Fruit fly (Drosophila melanogaster) whole organism, embryonic: ENCODE measurements around the gene CG15930.

Experiments used
- Blimp-1 ChIP-seq: fragments of 200-800 bp; sonication (Bioruptor generic); optimal IDR thresholded peaks from 3 replicates; lab custom pipeline; 2018; ENCODE audit warnings: missing biosample characterization, missing genetic modification characterization, mild to moderate bottlenecking, moderate library complexity, missing genetic modification reagents
- CG10462 ChIP-seq: fragments of 200-800 bp; sonication (Bioruptor generic); optimal IDR thresholded peaks from 2 replicates; lab custom pipeline; 2016; ENCODE audit warnings: missing biosample characterization, missing genetic modification characterization
- CG10979 ChIP-seq: fragments of 200-800 bp; sonication (Bioruptor generic); optimal IDR thresholded peaks from 2 replicates; lab custom pipeline; 2018; ENCODE audit warnings: missing biosample characterization, mild to moderate bottlenecking, missing genetic modification characterization, moderate library complexity
- CG11504 ChIP-seq: fragments of 200-800 bp; sonication (Bioruptor generic); optimal IDR thresholded peaks from 3 replicates; lab custom pipeline; 2019; ENCODE audit warnings: missing biosample characterization, mild to moderate bottlenecking, missing genetic modification characterization, moderate library complexity
- CG12769 ChIP-seq: fragments of 200-800 bp; sonication (Bioruptor generic); optimal IDR thresholded peaks from 2 replicates; lab custom pipeline; 2019; ENCODE audit warnings: missing biosample characterization, mild to moderate bottlenecking, missing genetic modification characterization, moderate library complexity
- CG14441 ChIP-seq: fragments of 200-800 bp; sonication (Bioruptor generic); IDR thresholded peaks from 2 replicates; pipeline ENCODE4 v1.3.6; 2022; ENCODE audit warnings: missing biosample characterization, missing genetic modification characterization
- CG1603 ChIP-seq: fragments of 200-800 bp; sonication (Bioruptor generic); optimal IDR thresholded peaks from 2 replicates; lab custom pipeline; 2019; ENCODE audit warnings: missing biosample characterization, mild to moderate bottlenecking, missing genetic modification characterization, moderate library complexity
- CG1832 ChIP-seq: fragments of 200-800 bp; sonication (Bioruptor generic); optimal IDR thresholded peaks from 2 replicates; lab custom pipeline; 2017; ENCODE audit warnings: missing biosample characterization, mild to moderate bottlenecking, missing genetic modification characterization, inconsistent platforms
- CG2678 ChIP-seq: fragments of 200-800 bp; sonication (Bioruptor generic); optimal IDR thresholded peaks from 3 replicates; lab custom pipeline; 2019; ENCODE audit warnings: missing biosample characterization, mild to moderate bottlenecking, missing genetic modification characterization, moderate library complexity
- CG3281 ChIP-seq: fragments of 200-800 bp; sonication (Bioruptor generic); optimal IDR thresholded peaks from 3 replicates; lab custom pipeline; 2017; ENCODE audit warnings: missing biosample characterization, mild to moderate bottlenecking, missing genetic modification characterization
- CG3726 ChIP-seq: fragments of 200-800 bp; sonication (Bioruptor generic); IDR thresholded peaks from 3 replicates; pipeline ENCODE4, ENCODE4 v1.3.6; 2022; ENCODE audit warnings: missing biosample characterization, missing genetic modification characterization
- CG4404 ChIP-seq: fragments of 200-800 bp; sonication (Bioruptor generic); IDR thresholded peaks from 2 replicates; pipeline ENCODE4 v1.3.6; 2022; ENCODE audit warnings: missing biosample characterization, missing genetic modification characterization
- CG7556 ChIP-seq: fragments of 200-800 bp; sonication (Bioruptor generic); optimal IDR thresholded peaks from 2 replicates; lab custom pipeline; 2017; ENCODE audit warnings: missing biosample characterization, mild to moderate bottlenecking, missing genetic modification characterization
- CG8290 ChIP-seq, 3 experiments: fragments of 200-800 bp; sonication (Bioruptor generic); optimal IDR thresholded peaks; 2 replicates each; lab custom pipeline; 2016 to 2019; ENCODE audit warnings: missing biosample characterization in 3 of 3, missing genetic modification characterization in 3 of 3, mild to moderate bottlenecking in 2 of 3, moderate library complexity in 1 of 3
- CG8359 ChIP-seq: fragments of 200-800 bp; sonication (Bioruptor generic); optimal IDR thresholded peaks from 2 replicates; lab custom pipeline; 2017; ENCODE audit warnings: missing biosample characterization, mild to moderate bottlenecking, missing genetic modification characterization, borderline replicate concordance
- CG8478 ChIP-seq: fragments of >200 bp; optimal IDR thresholded peaks from 2 replicates; lab custom pipeline; 2018
- CG8924 ChIP-seq: fragments of 200-800 bp; optimal IDR thresholded peaks from 3 replicates; lab custom pipeline; 2019; ENCODE audit warnings: missing biosample characterization, mild to moderate bottlenecking, missing genetic modification characterization, moderate library complexity
- CoRest ChIP-seq: fragments of 200-800 bp; sonication (Bioruptor generic); optimal IDR thresholded peaks from 3 replicates; lab custom pipeline; 2018; ENCODE audit warnings: missing biosample characterization, mild to moderate bottlenecking, missing genetic modification characterization, moderate library complexity
- H15 ChIP-seq: fragments of 200-800 bp; sonication (Bioruptor generic); IDR thresholded peaks from 3 replicates; pipeline ENCODE4 v1.3.6; 2022; ENCODE audit warnings: missing biosample characterization, missing genetic modification characterization
- H2.0 ChIP-seq: fragments of 200-800 bp; sonication (Bioruptor generic); IDR thresholded peaks from 2 replicates; pipeline ENCODE4 v1.3.6; 2022; ENCODE audit warnings: missing biosample characterization, missing genetic modification characterization
- HLH3B ChIP-seq: fragments of 200-800 bp; sonication (Bioruptor generic); IDR thresholded peaks from 2 replicates; pipeline ENCODE4 v1.3.6; 2022; ENCODE audit warnings: missing biosample characterization, missing genetic modification characterization
- Hand ChIP-seq: fragments of 200-800 bp; sonication (Bioruptor generic); optimal IDR thresholded peaks from 2 replicates; lab custom pipeline; 2017; ENCODE audit warnings: mild to moderate bottlenecking, missing biosample characterization, missing genetic modification reagents, missing genetic modification characterization
- Hmr ChIP-seq: fragments of 200-800 bp; sonication (Bioruptor generic); optimal IDR thresholded peaks from 3 replicates; lab custom pipeline; 2017; ENCODE audit warnings: mild to moderate bottlenecking, missing biosample characterization, missing genetic modification reagents, missing genetic modification characterization
- Hr51 ChIP-seq, 2 experiments: fragments of 200-800 bp; sonication (Bioruptor generic); optimal IDR thresholded peaks; 2 replicates in 1 of 2; 3 replicates in 1 of 2; lab custom pipeline; 2016 to 2018; ENCODE audit warnings: missing biosample characterization in 2 of 2, missing genetic modification characterization in 2 of 2, mild to moderate bottlenecking in 1 of 2, moderate library complexity in 1 of 2
- Optix ChIP-seq: fragments of 200-800 bp; sonication (Bioruptor generic); IDR thresholded peaks from 3 replicates; pipeline ENCODE4 v1.3.6; 2022; ENCODE audit warnings: missing biosample characterization, missing genetic modification characterization
- Rfx ChIP-seq: fragments of 200-800 bp; sonication (Bioruptor generic); IDR thresholded peaks from 2 replicates; pipeline ENCODE4 v1.3.6; 2022; ENCODE audit warnings: missing biosample characterization, missing genetic modification characterization
- Sox102F ChIP-seq: fragments of 200-800 bp; sonication (Bioruptor generic); optimal IDR thresholded peaks from 2 replicates; lab custom pipeline; 2018; ENCODE audit warnings: missing biosample characterization, mild to moderate bottlenecking, missing genetic modification characterization, moderate library complexity
- ase ChIP-seq: fragments of 200-800 bp; sonication (Bioruptor generic); IDR thresholded peaks from 3 replicates; pipeline ENCODE4 v1.3.6; 2022; ENCODE audit warnings: missing biosample characterization, missing genetic modification characterization
- bsh ChIP-seq, 2 experiments: fragments of 200-800 bp; sonication (Bioruptor generic); optimal IDR thresholded peaks; 2 replicates each; lab custom pipeline; 2017 to 2018; ENCODE audit warnings: mild to moderate bottlenecking in 2 of 2, missing biosample characterization in 2 of 2, missing genetic modification characterization in 2 of 2, moderate library complexity in 1 of 2
- cg ChIP-seq: fragments of 200-800 bp; sonication (Bioruptor generic); optimal IDR thresholded peaks from 3 replicates; lab custom pipeline; 2019; ENCODE audit warnings: missing biosample characterization, mild to moderate bottlenecking, missing genetic modification characterization, moderate library complexity
- crol ChIP-seq: fragments of 200-800 bp; sonication (Bioruptor generic); IDR thresholded peaks from 2 replicates; pipeline ENCODE4 v1.3.6; 2022; ENCODE audit warnings: missing biosample characterization, missing genetic modification characterization
- dysf ChIP-seq: fragments of 200-800 bp; sonication (Bioruptor generic); IDR thresholded peaks from 3 replicates; pipeline ENCODE4 v1.3.6; 2022; ENCODE audit warnings: missing biosample characterization, missing genetic modification characterization
- fd96Cb ChIP-seq: fragments of 200-800 bp; sonication (Bioruptor generic); optimal IDR thresholded peaks from 2 replicates; lab custom pipeline; 2018; ENCODE audit warnings: missing biosample characterization, mild to moderate bottlenecking, missing genetic modification characterization, moderate library complexity
- kay ChIP-seq: fragments of 200-800 bp; sonication (Bioruptor generic); optimal IDR thresholded peaks from 2 replicates; lab custom pipeline; 2016; ENCODE audit warnings: missing biosample characterization, missing genetic modification characterization
- klu ChIP-seq: fragments of 200-800 bp; sonication (Bioruptor generic); IDR thresholded peaks from 2 replicates; pipeline ENCODE4 v1.3.6; 2022; ENCODE audit warnings: missing biosample characterization, missing genetic modification characterization
- lab ChIP-seq: fragments of 200-800 bp; sonication (Bioruptor generic); optimal IDR thresholded peaks from 3 replicates; lab custom pipeline; 2017; ENCODE audit warnings: missing biosample characterization, missing genetic modification characterization, mild to moderate bottlenecking, moderate library complexity, missing genetic modification reagents
- nmo ChIP-seq: fragments of 200-800 bp; sonication (Bioruptor generic); optimal IDR thresholded peaks from 2 replicates; lab custom pipeline; 2018; ENCODE audit warnings: missing biosample characterization, mild to moderate bottlenecking, missing genetic modification characterization, moderate library complexity
- prd ChIP-seq, 3 experiments: fragments of >200 bp in 2 of 3; fragments of 200-800 bp in 1 of 3; sonication (Bioruptor generic) in 1 of 3; optimal IDR thresholded peaks in 2 of 3; IDR thresholded peaks in 1 of 3; 2 replicates in 2 of 3; 3 replicates in 1 of 3; pipeline versions ENCODE4 v1.3.6 to Lab custom; 2017 to 2022; ENCODE audit warnings: missing biosample characterization in 1 of 3, missing genetic modification characterization in 1 of 3
- sisA ChIP-seq: fragments of 200-800 bp; sonication (Bioruptor generic); IDR thresholded peaks from 2 replicates; pipeline ENCODE4 v1.3.6; 2022; ENCODE audit warnings: missing biosample characterization, missing genetic modification characterization
- so ChIP-seq: fragments of 200-800 bp; sonication (Bioruptor generic); IDR thresholded peaks from 3 replicates; pipeline ENCODE4 v1.3.6; 2022; ENCODE audit warnings: missing biosample characterization, missing genetic modification characterization
- ssp ChIP-seq: fragments of 200-800 bp; sonication (Bioruptor generic); IDR thresholded peaks from 2 replicates; pipeline ENCODE4 v1.3.6; 2022; ENCODE audit warnings: missing biosample characterization, missing genetic modification characterization
- trem ChIP-seq: fragments of 200-800 bp; optimal IDR thresholded peaks from 3 replicates; lab custom pipeline; 2019; ENCODE audit warnings: missing biosample characterization, mild to moderate bottlenecking, missing genetic modification characterization, moderate library complexity
- ttk ChIP-seq: fragments of 200-800 bp; sonication (Bioruptor generic); IDR thresholded peaks from 2 replicates; pipeline ENCODE4 v2.1.2; 2022; ENCODE audit warnings: missing biosample characterization, missing genetic modification characterization
- unc-4 ChIP-seq: fragments of 200-800 bp; sonication (Bioruptor generic); IDR thresholded peaks from 2 replicates; pipeline ENCODE4 v1.3.6; 2022; ENCODE audit warnings: missing biosample characterization, missing genetic modification characterization; ENCODE audit not compliant: partially characterized antibody
- unpg ChIP-seq: fragments of 200-800 bp; sonication (Bioruptor generic); optimal IDR thresholded peaks from 3 replicates; lab custom pipeline; 2018; ENCODE audit warnings: missing biosample characterization, mild to moderate bottlenecking, missing genetic modification characterization, moderate library complexity
- vvl ChIP-seq: fragments of 200-800 bp; sonication (Bioruptor generic); IDR thresholded peaks from 2 replicates; pipeline ENCODE4 v1.3.6; 2022; ENCODE audit warnings: missing biosample characterization, missing genetic modification characterization
- wek ChIP-seq: fragments of 200-800 bp; sonication (Bioruptor generic); optimal IDR thresholded peaks from 3 replicates; lab custom pipeline; 2018; ENCODE audit warnings: missing biosample characterization, mild to moderate bottlenecking, missing genetic modification characterization, moderate library complexity

CG15930 gene

dm6 chrX:5349899-5350575, 32.9 kb upstream of the CG15930 start (continued):
- TF ChIP-seq H15 (GFP tag; lab: Robert Waterston, UW) = peak; percentile 42; the same call in 1 of the 3 replicates
- peak; percentile 48; the same call in 1 of the 2 replicates for TF ChIP-seq HLH3B (GFP tag; lab: Robert Waterston, UW)
- peak; percentile 63 for TF ChIP-seq sisA (GFP tag; lab: Robert Waterston, UW)
- TF ChIP-seq CG3281 (GFP tag; lab: Kevin White, UChicago) = no peak
- TF ChIP-seq bsh (GFP tag; optimal IDR thresholded peaks at IDR 0.05; lab: Kevin White, UChicago) = peak in 1 of 2 experiments; percentile 52
- no peak for TF ChIP-seq prd (optimal IDR thresholded peaks at IDR 0.05; lab: Kevin White, UChicago)
- peak; percentile 57; the same call in 2 of the 3 replicates for TF ChIP-seq prd (GFP tag; IDR thresholded peaks at IDR 0.05; lab: Robert Waterston, UW)
- TF ChIP-seq CG10979 (tag; lab: Kevin White, UChicago) = peak; percentile 17
- peak; percentile 4 for TF ChIP-seq CG8924 (tag; lab: Kevin White, UChicago)
- 0 out of 2 replicates have a peak, but pooled peaks have one; percentile 50 for TF ChIP-seq vvl (GFP tag; lab: Robert Waterston, UW)
- TF ChIP-seq kay = no peak
- TF ChIP-seq CG7556 (GFP tag; lab: Kevin White, UChicago) = no peak
- TF ChIP-seq unc-4 (GFP tag; lab: Robert Waterston, UW) = no peak
- no peak for TF ChIP-seq Hand (GFP tag; lab: Kevin White, UChicago)
- TF ChIP-seq CG12769 = peak; percentile 51
- peak; percentile 7 for TF ChIP-seq CG11504 (tag; lab: Kevin White, UChicago)
- TF ChIP-seq CG1603 = peak; percentile 53
- peak; percentile 33; the same call in 1 of the 3 replicates for TF ChIP-seq dysf (GFP tag; lab: Robert Waterston, UW)
- no peak for TF ChIP-seq CG8359 (GFP tag; lab: Kevin White, UChicago)
- no peak for TF ChIP-seq Hmr (GFP tag; lab: Kevin White, UChicago)
- TF ChIP-seq CG8478 (lab: Kevin White, UChicago) = no peak
- TF ChIP-seq ttk (GFP tag; lab: Robert Waterston, UW) = 0 out of 2 replicates have a peak, but pooled peaks have one; percentile 28
- TF ChIP-seq trem = no peak
- peak; percentile 48 for TF ChIP-seq Blimp-1 (GFP tag; lab: Kevin White, UChicago)
- TF ChIP-seq crol = peak; percentile 50; the same call in 1 of the 2 replicates
- peak; percentile 38 for TF ChIP-seq CG2678
- no peak for TF ChIP-seq CG3726
- TF ChIP-seq CoRest (tag; lab: Kevin White, UChicago) = peak; percentile 6
- peak; percentile 41 for TF ChIP-seq fd96Cb (tag; lab: Kevin White, UChicago)
- no peak for TF ChIP-seq CG10462 (GFP tag; lab: Kevin White, UChicago)
- peak; percentile 21; the same call in 1 of the 2 replicates for TF ChIP-seq H2.0 (GFP tag; lab: Robert Waterston, UW)
- peak; percentile 11 for TF ChIP-seq cg (GFP tag; lab: Kevin White, UChicago)
- 0 out of 3 replicates have a peak, but pooled peaks have one; percentile 17 for TF ChIP-seq Optix (GFP tag; lab: Robert Waterston, UW)
- no peak for TF ChIP-seq nmo (GFP tag; lab: Kevin White, UChicago)
- peak; percentile 40 for TF ChIP-seq ssp (GFP tag; lab: Robert Waterston, UW)
- peak; percentile 28 for TF ChIP-seq unpg
- 0 out of 2 replicates have a peak, but pooled peaks have one; percentile 18 for TF ChIP-seq Rfx (GFP tag; lab: Robert Waterston, UW)
- TF ChIP-seq CG14441 (GFP tag; lab: Robert Waterston, UW) = 0 out of 2 replicates have a peak, but pooled peaks have one; percentile 22
- TF ChIP-seq ase (GFP tag; lab: Robert Waterston, UW) = peak; percentile 53; the same call in 1 of the 3 replicates
- no peak; the same call in 2 of the 3 replicates for TF ChIP-seq so (GFP tag; lab: Robert Waterston, UW)
- TF ChIP-seq Hr51 (GFP tag; optimal IDR thresholded peaks at IDR 0.05; lab: Kevin White, UChicago) = peak in 1 of 2 experiments; percentile 23
- no peak for TF ChIP-seq CG1832 (GFP tag; lab: Kevin White, UChicago)
- 0 out of 2 replicates have a peak, but pooled peaks have one; percentile 23 for TF ChIP-seq klu
- TF ChIP-seq wek (GFP tag; lab: Kevin White, UChicago) = no peak
- TF ChIP-seq lab (GFP tag; lab: Kevin White, UChicago) = peak; percentile 23
- TF ChIP-seq CG8290 (GFP tag; optimal IDR thresholded peaks at IDR 0.05; lab: Kevin White, UChicago) = no peak
- TF ChIP-seq CG8290 (tag; optimal IDR thresholded peaks at IDR 0.05; lab: Kevin White, UChicago) = peak in 1 of 2 experiments; percentile 55
- no peak for TF ChIP-seq CG4404
- TF ChIP-seq Sox102F (GFP tag; lab: Kevin White, UChicago) = peak; percentile 63
